Fruit fly (Drosophila melanogaster) S2 (cell line): ENCODE measurements around the gene CG43210.

ENCODE experiments used
- CG8478 ChIP-seq: fragments of >200 bp; optimal IDR thresholded peaks from 2 replicates; lab custom pipeline; 2018
- CTCF ChIP-seq, 2 experiments: fragments of >200 bp; optimal IDR thresholded peaks; 2 replicates each; lab custom pipeline; 2018

The CG43210 gene

dm6 chr3R:18565073-18565472 is at the start of gene CG43210, which contains the start of gene hemo:
Gene CG43210 (minus strand): TSS chr3R:18565173.
Gene hemo (minus strand): TSS chr3R:18565173.
- TF ChIP-seq CTCF (optimal IDR thresholded peaks at IDR 0.05; lab: Kevin White, UChicago) (no peak), CG8478 (lab: Kevin White, UChicago) (no peak)

- no peak for TF ChIP-seq CTCF (optimal IDR thresholded peaks at IDR 0.05; lab: Kevin White, UChicago)
- no peak for TF ChIP-seq CG8478 (lab: Kevin White, UChicago)
Observed at dm6 chr3R:18598391-18598790, 33.4 kb upstream of the CG43210 start, which contains the start of gene Tssk. Gene Tssk (plus strand): TSS chr3R:18598691.

DNA sequence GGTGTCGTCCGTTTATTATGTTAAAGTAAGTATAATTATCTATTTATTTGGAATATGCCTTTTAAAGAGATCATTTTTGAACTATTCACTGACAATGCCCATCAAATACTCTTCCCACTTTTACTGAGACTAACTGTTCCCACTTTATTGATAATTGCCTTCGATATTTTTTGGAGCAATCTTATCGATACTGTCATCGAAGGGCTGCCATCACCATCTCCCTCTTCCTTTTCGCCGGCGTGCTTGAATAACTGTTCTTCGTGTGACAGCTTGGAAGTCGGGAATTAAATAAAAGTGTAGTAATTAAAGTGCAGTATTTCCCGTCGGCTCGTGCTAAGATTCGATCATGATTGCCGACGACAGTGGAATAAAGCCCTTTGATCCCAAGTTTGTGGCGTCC is 25.8 kb upstream of the CG43210 start, which contains the start of gene qin:
Gene qin, plus strand, starts transcription at position 274 of the 400 bp plus-strand sequence.
- TF ChIP-seq CG8478 (lab: Kevin White, UChicago) (no peak), CTCF (optimal IDR thresholded peaks at IDR 0.05; lab: Kevin White, UChicago) (no peak)

DNA sequence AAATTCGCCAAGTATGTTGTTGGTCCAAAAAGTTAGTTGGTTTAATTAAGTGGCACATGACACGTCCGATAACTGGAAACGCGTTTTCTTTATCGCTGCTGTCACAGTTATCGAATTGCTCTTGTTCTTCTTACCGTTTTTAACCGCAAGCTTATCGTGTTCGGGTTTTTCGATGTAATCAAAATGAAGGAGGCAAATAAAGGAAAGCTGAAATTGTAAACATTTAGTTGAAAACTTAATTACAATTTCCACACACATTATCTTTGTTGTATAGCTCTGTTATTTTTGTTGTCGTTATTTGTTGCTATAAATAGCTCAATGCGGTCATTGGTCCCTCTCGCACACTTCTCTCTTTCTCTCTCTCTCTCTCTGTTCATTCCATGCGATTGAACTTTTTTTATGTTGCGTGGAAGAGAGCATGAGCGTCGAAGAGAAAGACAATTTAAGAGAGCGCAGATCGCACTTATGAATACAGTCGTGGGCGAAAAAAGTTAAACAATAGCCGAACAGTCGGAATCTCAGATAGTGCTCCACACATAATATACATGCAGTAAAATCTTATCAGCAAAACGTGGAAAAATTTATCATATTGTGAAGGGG is 20.4 kb upstream of the CG43210 start:
- TF ChIP-seq CG8478 (lab: Kevin White, UChicago) (no peak), CTCF (optimal IDR thresholded peaks at IDR 0.05; lab: Kevin White, UChicago) (no peak)

DNA sequence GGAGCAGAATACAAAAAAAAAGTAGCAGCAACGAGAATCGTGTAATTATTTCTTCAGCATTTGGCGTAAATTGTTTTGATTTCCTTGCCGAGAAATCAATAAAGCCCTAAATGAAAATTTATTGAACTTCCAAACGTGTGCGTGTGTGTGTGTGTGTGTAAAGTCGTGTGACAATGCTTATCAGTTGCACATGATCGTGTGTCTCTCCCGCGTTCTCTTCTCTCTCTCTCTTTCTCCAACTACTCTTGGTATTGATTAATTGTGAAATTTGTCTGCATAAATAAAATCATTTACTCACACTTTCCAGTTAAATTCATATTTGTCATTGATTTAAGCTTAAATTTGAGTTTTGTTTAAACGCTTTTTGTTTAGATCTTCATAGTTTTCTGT is 19.6 kb upstream of the CG43210 start:
- no peak for TF ChIP-seq CTCF (optimal IDR thresholded peaks at IDR 0.05; lab: Kevin White, UChicago)
- no peak for TF ChIP-seq CG8478 (lab: Kevin White, UChicago)

- TF ChIP-seq CTCF (optimal IDR thresholded peaks at IDR 0.05; lab: Kevin White, UChicago) (no peak), CG8478 (lab: Kevin White, UChicago) (no peak)
Observed at dm6 chr3R:18583881-18584545, 19.0 kb upstream of the CG43210 start.

DNA sequence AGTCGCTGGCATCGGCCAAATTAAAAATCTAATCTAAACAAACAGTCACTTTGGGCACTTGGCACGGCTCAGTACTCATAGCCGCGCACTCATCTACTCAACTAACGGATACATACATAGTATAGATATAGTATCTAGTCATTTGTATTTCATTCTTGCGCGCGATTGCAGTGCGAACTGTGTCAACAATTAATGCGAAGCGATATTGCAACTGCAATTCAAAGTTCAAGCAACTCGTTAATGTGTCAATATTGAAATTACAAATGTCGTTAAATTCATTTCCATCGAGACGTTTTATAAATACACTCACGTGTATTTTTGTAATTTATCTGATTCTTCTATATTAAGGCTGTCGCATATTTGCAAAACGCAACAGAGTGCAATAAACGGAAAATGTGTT is 17.3 kb upstream of the CG43210 start:
- no peak for TF ChIP-seq CG8478 (lab: Kevin White, UChicago)
- no peak for TF ChIP-seq CTCF (optimal IDR thresholded peaks at IDR 0.05; lab: Kevin White, UChicago)

- TF ChIP-seq CTCF (optimal IDR thresholded peaks at IDR 0.05; lab: Kevin White, UChicago) (no peak), CG8478 (lab: Kevin White, UChicago) (no peak)
Observed at dm6 chr3R:18580979-18581378, 16.0 kb upstream of the CG43210 start.

- TF ChIP-seq CG8478 (lab: Kevin White, UChicago) (no peak), CTCF (optimal IDR thresholded peaks at IDR 0.05; lab: Kevin White, UChicago) (no peak)
Observed at dm6 chr3R:18577739-18578417, 12.9 kb upstream of the CG43210 start.

dm6 chr3R:18573699-18574259 is 8.8 kb upstream of the CG43210 start:
- no peak for TF ChIP-seq CTCF (optimal IDR thresholded peaks at IDR 0.05; lab: Kevin White, UChicago)
- no peak for TF ChIP-seq CG8478 (lab: Kevin White, UChicago)

- no peak for TF ChIP-seq CTCF (optimal IDR thresholded peaks at IDR 0.05; lab: Kevin White, UChicago)
- TF ChIP-seq CG8478 (lab: Kevin White, UChicago), result no peak
Observed at dm6 chr3R:18572845-18573490, 8.0 kb upstream of the CG43210 start, which contains the start of the genes CG7694 and fray. Gene CG7694 (plus strand): TSS chr3R:18573091. Gene fray (plus strand): TSS chr3R:18573091.

- TF ChIP-seq CTCF (optimal IDR thresholded peaks at IDR 0.05; lab: Kevin White, UChicago) (no peak), CG8478 (lab: Kevin White, UChicago) (no peak)
Observed at dm6 chr3R:18572240-18572803, 7.3 kb upstream of the CG43210 start.

dm6 chr3R:18559569-18559968 is 5.4 kb downstream of the CG43210 start, which contains the start of gene CG7691:
Gene CG7691 (plus strand): TSS chr3R:18559869.
- TF ChIP-seq CTCF (optimal IDR thresholded peaks at IDR 0.05; lab: Kevin White, UChicago) (no peak), CG8478 (lab: Kevin White, UChicago) (no peak)

dm6 chr3R:18548787-18549186 is 16.2 kb downstream of the CG43210 start:
- TF ChIP-seq CTCF (optimal IDR thresholded peaks at IDR 0.05; lab: Kevin White, UChicago) (no peak), CG8478 (lab: Kevin White, UChicago) (no peak)
